Worm (Caenorhabditis elegans): ENCODE measurements around the gene C52E4.7.

The C52E4.7 gene

ce11 chrV:12024273-12024672, 30.2 kb downstream of the C52E4.7 start (continued):
- TF ChIP-seq zip-2 (tag; optimal IDR thresholded peaks at IDR 0.05) (no peak), tra-1 (GFP tag; IDR thresholded peaks at IDR 0.05) (no peak), nhr-41 (GFP tag; IDR thresholded peaks at IDR 0.05) (no peak), unc-39 (tag; optimal IDR thresholded peaks at IDR 0.05) (no peak), snpc-1.2 (GFP tag; IDR thresholded peaks at IDR 0.05) (no peak; the same call in 1 of the 2 replicates), attf-4 (tag; optimal IDR thresholded peaks at IDR 0.05) (no peak), lin-1 (GFP tag; IDR thresholded peaks at IDR 0.05) (no peak), tag-97 (GFP tag; IDR thresholded peaks at IDR 0.05) (no peak), nhr-111 (GFP tag; optimal IDR thresholded peaks at IDR 0.05) (no peak), nhr-25 (tag; optimal IDR thresholded peaks at IDR 0.05; ENCODE audit: borderline replicate concordance, insufficient read depth) (no peak), spr-3 (GFP tag; optimal IDR thresholded peaks at IDR 0.05) (no peak), vab-7 (GFP tag; IDR thresholded peaks at IDR 0.05) (no peak), egl-43 (GFP tag; IDR thresholded peaks at IDR 0.05) (no peak; the same call in 1 of the 2 replicates), rbr-2 (tag; optimal IDR thresholded peaks at IDR 0.05) (peak; percentile 47), ZK337.2 (GFP tag; IDR thresholded peaks at IDR 0.05) (no peak), madf-5 (GFP tag; IDR thresholded peaks at IDR 0.05) (no peak), R02D3.7 (tag; optimal IDR thresholded peaks at IDR 0.05) (no peak), lim-7 (GFP tag; IDR thresholded peaks at IDR 0.05) (no peak), duxl-1 (tag; optimal IDR thresholded peaks at IDR 0.05; ENCODE audit: poor library complexity) (no peak), Y48G9A.11 (GFP tag; IDR thresholded peaks at IDR 0.05) (0 out of 2 replicates have a peak, but pooled peaks have one; percentile 5), lin-15B (tag; optimal IDR thresholded peaks at IDR 0.05) (no peak), dmd-9 (GFP tag; IDR thresholded peaks at IDR 0.05) (0 out of 2 replicates have a peak, but pooled peaks have one; percentile 51), Y5F2A.4 (GFP tag; optimal IDR thresholded peaks at IDR 0.05) (no peak), unc-130 (GFP tag; optimal IDR thresholded peaks at IDR 0.05) (no peak), lir-3 (tag; optimal IDR thresholded peaks at IDR 0.05) (peak; percentile 18), daf-16 (GFP tag; optimal IDR thresholded peaks at IDR 0.05) (no peak), daf-16 (tag; optimal IDR thresholded peaks at IDR 0.05) (no peak), spr-1 (tag; optimal IDR thresholded peaks at IDR 0.05) (no peak), lsy-2 (tag; optimal IDR thresholded peaks at IDR 0.05) (peak in 1 of 2 experiments; percentile 9), nhr-102 (tag; optimal IDR thresholded peaks at IDR 0.05) (no peak), T20F7.1 (GFP tag; optimal IDR thresholded peaks at IDR 0.05) (no peak), dpl-1 (GFP tag; optimal IDR thresholded peaks at IDR 0.05) (no peak), hmg-1.1 (GFP tag; IDR thresholded peaks at IDR 0.05) (peak; percentile 64; the same call in 1 of the 2 replicates), dmd-6 (GFP tag; IDR thresholded peaks at IDR 0.05) (no peak), daf-8 (GFP tag; IDR thresholded peaks at IDR 0.05) (no peak), mes-2 (tag; optimal IDR thresholded peaks at IDR 0.05; ENCODE audit: poor library complexity, severe bottlenecking) (no peak), cey-2 (tag; optimal IDR thresholded peaks at IDR 0.05; ENCODE audit: borderline replicate concordance, insufficient read depth) (no peak), sdz-12 (GFP tag; optimal IDR thresholded peaks at IDR 0.05) (no peak), unc-62 (GFP tag; optimal IDR thresholded peaks at IDR 0.05 in 1 of 2) (no peak), unc-62 (tag; optimal IDR thresholded peaks at IDR 0.05) (no peak), snpc-4 (tag; optimal IDR thresholded peaks at IDR 0.05) (no peak), pha-4 (GFP tag; IDR thresholded peaks at IDR 0.05) (no peak), pha-4 (tag; optimal IDR thresholded peaks at IDR 0.05) (no peak), ZK546.5 (tag; optimal IDR thresholded peaks at IDR 0.05) (no peak), ama-1 (optimal IDR thresholded peaks at IDR 0.05) (no peak), D1046.2 (GFP tag; IDR thresholded peaks at IDR 0.05) (no peak; the same call in 1 of the 2 replicates), fkh-10 (GFP tag; optimal IDR thresholded peaks at IDR 0.05) (peak; percentile 47), ceh-32 (tag; optimal IDR thresholded peaks at IDR 0.05; ENCODE audit: poor library complexity) (no peak), ztf-7 (tag; optimal IDR thresholded peaks at IDR 0.05) (no peak), F49E8.2 (tag; optimal IDR thresholded peaks at IDR 0.05; ENCODE audit: borderline replicate concordance) (no peak), nhr-6 (tag; optimal IDR thresholded peaks at IDR 0.05) (no peak), T26A8.4 (GFP tag; IDR thresholded peaks at IDR 0.05) (peak; percentile 29; the same call in 1 of the 2 replicates)
